Worm (Caenorhabditis elegans) whole organism, mixed stage, embryonic: ENCODE data around the gene F18C5.10.
A peak's percentile ranks its signal among the peaks of the same experiment; 100 is the strongest.

Experiments used
- M03D4.4 ChIP-seq: sonication (generic microtip); optimal IDR thresholded peaks from 2 replicates; lab custom pipeline; 2017; ENCODE audit warnings: mild to moderate bottlenecking, missing genetic modification characterization, missing compliant biosample characterization
- bed-3 ChIP-seq: fragments of 200-800 bp; sonication (Bioruptor generic); optimal IDR thresholded peaks from 3 replicates; lab custom pipeline; 2018; ENCODE audit warnings: mild to moderate bottlenecking, missing genetic modification characterization, moderate library complexity, missing compliant biosample characterization
- blmp-1 ChIP-seq: fragments of 150-350 bp; optimal IDR thresholded peaks from 2 replicates; lab custom pipeline; 2014; ENCODE audit warnings: missing biosample characterization, missing genetic modification characterization
- ceh-39 ChIP-seq: fragments of 150-350 bp; optimal IDR thresholded peaks from 2 replicates; lab custom pipeline; 2014; ENCODE audit warnings: missing biosample characterization, missing genetic modification characterization
- ceh-83 ChIP-seq: fragments of 200-800 bp; sonication (Bioruptor generic); optimal IDR thresholded peaks from 2 replicates; lab custom pipeline; 2018; ENCODE audit warnings: mild to moderate bottlenecking, missing genetic modification characterization, missing compliant biosample characterization
- ces-1 ChIP-seq: fragments of 150-350 bp; optimal IDR thresholded peaks from 2 replicates; lab custom pipeline; 2014; ENCODE audit warnings: missing biosample characterization, missing genetic modification reagents, missing genetic modification characterization
- drap-1 ChIP-seq: fragments of 200-800 bp; sonication (Bioruptor generic); optimal IDR thresholded peaks from 3 replicates; lab custom pipeline; 2018; ENCODE audit warnings: mild to moderate bottlenecking, missing genetic modification characterization, missing compliant biosample characterization
- elt-1 ChIP-seq: sonication (generic microtip); optimal IDR thresholded peaks from 2 replicates; lab custom pipeline; 2017; ENCODE audit warnings: missing genetic modification characterization, mild to moderate bottlenecking, missing compliant biosample characterization, antibody characterized with exemption, moderate library complexity, borderline replicate concordance; ENCODE audit not compliant: insufficient read depth
- flh-1 ChIP-seq: fragments of 200-800 bp; sonication (Bioruptor generic); optimal IDR thresholded peaks from 2 replicates; lab custom pipeline; 2018; ENCODE audit warnings: mild to moderate bottlenecking, missing genetic modification characterization, moderate library complexity, missing compliant biosample characterization
- ham-2 ChIP-seq: fragments of 200-800 bp; sonication (Bioruptor generic); optimal IDR thresholded peaks from 2 replicates; lab custom pipeline; 2018; ENCODE audit warnings: mild to moderate bottlenecking, missing genetic modification characterization, missing compliant biosample characterization
- hlh-1 ChIP-seq: fragments of 150-350 bp; optimal IDR thresholded peaks from 2 replicates; lab custom pipeline; 2014; ENCODE audit warnings: missing biosample characterization, missing genetic modification reagents, missing genetic modification characterization
- lin-13 ChIP-seq: fragments of 150-350 bp; optimal IDR thresholded peaks from 2 replicates; lab custom pipeline; 2014; ENCODE audit warnings: missing biosample characterization, missing genetic modification characterization
- lin-32 ChIP-seq: fragments of 200-800 bp; sonication (Bioruptor generic); optimal IDR thresholded peaks from 2 replicates; lab custom pipeline; 2018; ENCODE audit warnings: mild to moderate bottlenecking, missing genetic modification characterization, missing compliant biosample characterization
- lsy-2 ChIP-seq: fragments of 150-350 bp; optimal IDR thresholded peaks from 2 replicates; lab custom pipeline; 2014; ENCODE audit warnings: missing biosample characterization, missing genetic modification characterization
- mab-5 ChIP-seq: fragments of 150-350 bp; optimal IDR thresholded peaks from 2 replicates; lab custom pipeline; 2014; ENCODE audit warnings: missing biosample characterization, missing genetic modification characterization
- mep-1 ChIP-seq: fragments of 150-350 bp; optimal IDR thresholded peaks from 2 replicates; lab custom pipeline; 2017; ENCODE audit warnings: missing biosample characterization, missing genetic modification reagents, missing genetic modification characterization, inconsistent platforms
- nhr-12 ChIP-seq: fragments of 150-350 bp; optimal IDR thresholded peaks from 2 replicates; lab custom pipeline; 2014; ENCODE audit warnings: missing biosample characterization, missing genetic modification characterization
- nhr-2 ChIP-seq: fragments of 150-350 bp; optimal IDR thresholded peaks from 2 replicates; lab custom pipeline; 2014; ENCODE audit warnings: missing biosample characterization, missing genetic modification characterization
- nhr-237 ChIP-seq: fragments of 150-350 bp; optimal IDR thresholded peaks from 2 replicates; lab custom pipeline; 2014; ENCODE audit warnings: missing biosample characterization, missing genetic modification characterization
- nhr-28 ChIP-seq: fragments of 150-350 bp; optimal IDR thresholded peaks from 2 replicates; lab custom pipeline; 2014; ENCODE audit warnings: missing biosample characterization, missing genetic modification characterization
- nhr-76 ChIP-seq: sonication (generic microtip); optimal IDR thresholded peaks from 2 replicates; lab custom pipeline; 2017; ENCODE audit warnings: missing biosample characterization, missing genetic modification characterization
- sem-2 ChIP-seq: fragments of 200-800 bp; sonication (Bioruptor generic); optimal IDR thresholded peaks from 2 replicates; lab custom pipeline; 2018; ENCODE audit warnings: mild to moderate bottlenecking, missing genetic modification characterization, missing compliant biosample characterization
- snpc-4 ChIP-seq: fragments of 150-350 bp; optimal IDR thresholded peaks from 2 replicates; lab custom pipeline; 2014; ENCODE audit warnings: missing biosample characterization, missing genetic modification characterization
- sptf-1 ChIP-seq: sonication (generic microtip); optimal IDR thresholded peaks from 2 replicates; lab custom pipeline; 2017; ENCODE audit warnings: mild to moderate bottlenecking, missing genetic modification characterization, moderate library complexity, missing compliant biosample characterization
- tbx-8 ChIP-seq: fragments of 200-800 bp; sonication (Bioruptor generic); optimal IDR thresholded peaks from 2 replicates; lab custom pipeline; 2018; ENCODE audit warnings: mild to moderate bottlenecking, missing genetic modification characterization, moderate library complexity, missing compliant biosample characterization
- unc-120 ChIP-seq: sonication (generic microtip); optimal IDR thresholded peaks from 2 replicates; lab custom pipeline; 2017; ENCODE audit warnings: missing genetic modification characterization, missing compliant biosample characterization; ENCODE audit not compliant: poor library complexity, severe bottlenecking
- unc-39 ChIP-seq: fragments of 150-350 bp; optimal IDR thresholded peaks from 2 replicates; lab custom pipeline; 2014; ENCODE audit warnings: missing biosample characterization, missing genetic modification characterization
- unc-62 ChIP-seq: fragments of 150-350 bp; optimal IDR thresholded peaks from 2 replicates; lab custom pipeline; 2014; ENCODE audit warnings: missing biosample characterization, missing genetic modification reagents, missing genetic modification characterization
- zip-8 ChIP-seq: fragments of 150-350 bp; optimal IDR thresholded peaks from 2 replicates; lab custom pipeline; 2014; ENCODE audit warnings: missing biosample characterization, missing genetic modification characterization
- ztf-11 ChIP-seq: fragments of 150-350 bp; optimal IDR thresholded peaks from 2 replicates; lab custom pipeline; 2014; ENCODE audit warnings: missing biosample characterization, missing genetic modification characterization

The F18C5.10 gene

DNA sequence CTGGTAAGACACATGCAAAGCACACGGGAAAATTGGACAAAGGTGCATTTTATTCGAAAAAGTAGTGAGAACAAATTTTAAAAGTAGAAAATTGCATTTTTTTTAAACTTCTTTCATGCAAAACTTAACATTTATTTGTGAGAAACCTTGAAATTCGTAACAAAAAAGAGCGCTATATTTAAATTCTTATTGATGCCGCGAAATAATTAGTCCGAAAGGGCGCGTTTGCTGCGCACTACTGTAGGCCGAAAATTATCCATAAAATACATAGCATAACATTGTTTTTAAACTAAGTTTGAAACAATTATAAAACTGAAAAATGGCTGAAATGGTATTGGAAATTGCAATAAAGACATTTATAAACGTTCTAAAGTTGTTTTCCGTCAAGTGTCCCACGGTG, 41.5 kb downstream of the F18C5.10 start:
- no peak for TF ChIP-seq ceh-83 (GFP tag; lab: Kevin White, UChicago)
- TF ChIP-seq lsy-2 (tag; lab: Kevin White, UChicago): peak; percentile 72
- TF ChIP-seq, all 35 proteins: peak for 1

DNA sequence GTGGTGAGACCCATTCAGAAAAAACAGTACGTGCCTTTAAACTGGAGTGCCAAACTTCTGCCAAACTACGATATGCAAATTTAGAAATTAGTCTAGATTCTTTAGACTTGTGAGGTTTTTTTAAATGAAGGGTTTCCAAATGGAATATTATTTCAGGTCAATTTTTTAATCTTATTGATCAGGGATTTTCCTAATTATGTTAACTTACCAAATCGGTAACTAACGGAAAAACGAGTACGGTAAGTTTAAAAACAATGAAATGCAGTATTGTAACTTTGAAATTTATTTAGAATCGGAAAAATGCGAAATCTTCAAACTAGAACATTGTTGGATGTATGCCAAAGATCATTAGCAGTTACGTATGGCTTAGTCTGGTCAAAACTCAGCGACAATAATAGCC, 45.0 kb downstream of the F18C5.10 start, which contains the start of gene C56E6.7:
C56E6.7 (plus strand) TSS at position 301 of the 400 bp plus-strand sequence.
- no peak for TF ChIP-seq ceh-83 (GFP tag; lab: Kevin White, UChicago)
- TF ChIP-seq ham-2 (GFP tag; lab: Kevin White, UChicago): no peak
- TF ChIP-seq nhr-28: no peak
- TF ChIP-seq lin-13: no peak
- no peak for TF ChIP-seq lsy-2 (tag; lab: Kevin White, UChicago)
- no peak for TF ChIP-seq nhr-76
- no peak for TF ChIP-seq zip-8
- no peak for TF ChIP-seq elt-1 (tag; lab: Kevin White, UChicago)
- TF ChIP-seq snpc-4: no peak
- no peak for TF ChIP-seq tbx-8
- no peak for TF ChIP-seq ceh-39 (tag; lab: Kevin White, UChicago)
- TF ChIP-seq nhr-237: no peak
- no peak for TF ChIP-seq blmp-1
- TF ChIP-seq bed-3 (GFP tag; lab: Kevin White, UChicago): no peak
- no peak for TF ChIP-seq mab-5 (tag; lab: Kevin White, UChicago)
- TF ChIP-seq, all 35 proteins: peak for 0

DNA sequence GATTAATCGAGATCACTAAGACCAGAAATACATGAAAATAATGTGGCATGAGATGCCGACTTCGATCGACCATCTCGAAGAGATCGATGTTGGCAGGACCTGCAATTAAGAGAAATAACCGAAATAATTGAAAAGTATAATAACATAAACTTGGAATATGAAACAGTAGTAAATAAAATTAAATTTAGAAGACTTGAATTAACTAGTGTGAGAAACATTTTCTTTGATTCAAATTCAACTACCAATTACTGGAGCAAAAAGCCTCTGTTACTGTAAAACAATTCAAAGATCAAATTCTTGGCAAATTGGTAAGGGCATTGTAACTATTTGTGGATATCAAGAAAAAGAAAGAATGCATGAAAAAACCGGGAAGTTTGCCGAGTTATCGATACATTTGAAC, 47.3 kb downstream of the F18C5.10 start, which contains the start of gene R05G9R.1:
R05G9R.1 (minus strand) TSS at position 101 of the 400 bp plus-strand sequence.
- no peak for TF ChIP-seq lsy-2 (tag; lab: Kevin White, UChicago)
- no peak for TF ChIP-seq flh-1 (GFP tag; lab: Kevin White, UChicago)
- TF ChIP-seq unc-120: no peak
- no peak for TF ChIP-seq unc-62
- no peak for TF ChIP-seq nhr-12
- no peak for TF ChIP-seq drap-1 (GFP tag; lab: Kevin White, UChicago)
- TF ChIP-seq ceh-39 (tag; lab: Kevin White, UChicago): no peak
- no peak for TF ChIP-seq snpc-4
- no peak for TF ChIP-seq mep-1
- no peak for TF ChIP-seq ces-1 (GFP tag; lab: Kevin White, UChicago)
- TF ChIP-seq ztf-11 (tag; lab: Kevin White, UChicago): no peak
- no peak for TF ChIP-seq sptf-1
- TF ChIP-seq nhr-237: no peak
- no peak for TF ChIP-seq mab-5 (tag; lab: Kevin White, UChicago)
- no peak for TF ChIP-seq elt-1 (tag; lab: Kevin White, UChicago)
- TF ChIP-seq lin-13: no peak
- TF ChIP-seq nhr-28: no peak
- no peak for TF ChIP-seq hlh-1 (tag; lab: Kevin White, UChicago)
- no peak for TF ChIP-seq nhr-76
- TF ChIP-seq M03D4.4: no peak

DNA sequence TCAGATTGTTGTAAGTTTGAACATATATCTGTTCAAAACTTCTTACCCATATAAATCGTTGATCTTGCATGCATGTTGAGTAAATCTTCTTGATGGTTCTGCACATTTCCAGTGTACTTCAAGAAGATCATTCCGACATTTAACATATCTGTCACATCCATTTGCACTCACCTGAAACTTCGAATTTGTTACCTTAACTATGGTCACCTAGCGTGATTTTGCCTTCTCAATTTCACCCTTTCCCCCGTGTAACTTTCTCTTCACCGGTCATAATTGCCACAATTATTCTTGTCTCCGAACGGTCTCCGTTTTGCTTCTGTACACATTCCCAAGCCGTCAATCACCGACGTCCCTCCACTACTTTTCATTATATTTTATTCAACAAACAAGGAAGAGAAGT, 47.9 kb downstream of the F18C5.10 start:
- no peak for TF ChIP-seq ham-2 (GFP tag; lab: Kevin White, UChicago)
- no peak for TF ChIP-seq nhr-28
- no peak for TF ChIP-seq lin-32
- TF ChIP-seq nhr-2 (tag; lab: Kevin White, UChicago): no peak
- no peak for TF ChIP-seq flh-1 (GFP tag; lab: Kevin White, UChicago)
- no peak for TF ChIP-seq snpc-4
- no peak for TF ChIP-seq ces-1 (GFP tag; lab: Kevin White, UChicago)
- TF ChIP-seq sptf-1: no peak
- TF ChIP-seq unc-39: no peak
- TF ChIP-seq bed-3 (GFP tag; lab: Kevin White, UChicago): no peak
- no peak for TF ChIP-seq nhr-12
- TF ChIP-seq hlh-1 (tag; lab: Kevin White, UChicago): no peak
- TF ChIP-seq ztf-11 (tag; lab: Kevin White, UChicago): no peak
- TF ChIP-seq mab-5 (tag; lab: Kevin White, UChicago): no peak
- TF ChIP-seq unc-62: no peak
- no peak for TF ChIP-seq tbx-8
- no peak for TF ChIP-seq zip-8
- no peak for TF ChIP-seq ceh-83 (GFP tag; lab: Kevin White, UChicago)
- no peak for TF ChIP-seq sem-2 (GFP tag; lab: Kevin White, UChicago)
